ENCODE assay signal across 1 fruit fly cellular context in the genomic region with DNA sequence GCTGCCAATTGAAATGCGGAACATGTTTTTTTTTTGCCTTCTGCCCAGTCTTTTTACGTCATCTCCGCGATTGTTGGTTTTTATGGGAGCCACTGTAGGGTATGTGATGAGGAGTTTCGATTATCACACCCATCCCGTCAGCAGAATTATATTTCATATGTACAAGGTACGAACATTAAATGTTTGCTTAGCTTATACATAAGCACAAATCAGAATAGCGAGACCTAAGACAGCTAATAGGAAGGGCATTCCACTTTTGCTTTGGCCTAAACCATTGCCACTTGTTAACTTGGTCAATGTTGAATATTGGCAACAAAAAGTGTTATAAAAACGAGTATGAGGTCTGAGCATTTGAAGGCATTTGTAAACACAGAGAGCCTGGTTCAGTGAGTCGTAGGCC.
TF ChIP-seq lines count a peak whose summit lies in the region.

Gene CG2816, plus strand, starts transcription at position 400 of the 400 bp plus-strand sequence.

TF ChIP-seq in whole organism, embryonic, 481 proteins besides CTCF, POLR2A, EP300 and RAD21 (continued from another document and continues in another):
- TF ChIP-seq HmgZ (tag; optimal IDR thresholded peaks at IDR 0.05; lab: Kevin White, UChicago) (peak; percentile 40), Ravus (GFP tag; IDR thresholded peaks at IDR 0.05; lab: Robert Waterston, UW) (no peak), grau (tag; optimal IDR thresholded peaks at IDR 0.05; lab: Kevin White, UChicago) (peak; percentile 58), CG15601 (tag; optimal IDR thresholded peaks at IDR 0.05; lab: Kevin White, UChicago) (peak; percentile 8), CG18619 (GFP tag; optimal IDR thresholded peaks at IDR 0.05; lab: Kevin White, UChicago) (peak; percentile 65), CG8388 (GFP tag; optimal IDR thresholded peaks at IDR 0.05; lab: Kevin White, UChicago) (no peak), Aef1 (GFP tag; IDR thresholded peaks at IDR 0.05; lab: Robert Waterston, UW) (peak; percentile 60; the same call in 2 of the 3 replicates), CG1602 (GFP tag; optimal IDR thresholded peaks at IDR 0.05; lab: Kevin White, UChicago) (no peak), CG14667 (GFP tag; IDR thresholded peaks at IDR 0.05; lab: Robert Waterston, UW) (0 out of 2 replicates have a peak, but pooled peaks have one; percentile 20), CG12659 (GFP tag; optimal IDR thresholded peaks at IDR 0.05; lab: Kevin White, UChicago) (peak; percentile 66), NfI (GFP tag; optimal IDR thresholded peaks at IDR 0.05; lab: Kevin White, UChicago) (peak; percentile 78), Adf1 (GFP tag; IDR thresholded peaks at IDR 0.05; lab: Robert Waterston, UW) (peak; percentile 63), CG31388 (GFP tag; optimal IDR thresholded peaks at IDR 0.05; lab: Kevin White, UChicago) (no peak), aop (GFP tag; IDR thresholded peaks at IDR 0.05; lab: Robert Waterston, UW) (no peak), CG2875 (GFP tag; optimal IDR thresholded peaks at IDR 0.05; lab: Kevin White, UChicago) (no peak), z (GFP tag; IDR thresholded peaks at IDR 0.05; lab: Robert Waterston, UW) (no peak), CG7963 (GFP tag; IDR thresholded peaks at IDR 0.05; lab: Robert Waterston, UW; ENCODE audit: partially characterized antibody) (no peak), ash1 (GFP tag; optimal IDR thresholded peaks at IDR 0.05; lab: Kevin White, UChicago) (no peak), Drgx (GFP tag; IDR thresholded peaks at IDR 0.05; lab: Robert Waterston, UW) (peak; percentile 92; the same call in 1 of the 2 replicates), trem (tag; optimal IDR thresholded peaks at IDR 0.05; lab: Kevin White, UChicago) (no peak), CG1233 (GFP tag; optimal IDR thresholded peaks at IDR 0.05; lab: Kevin White, UChicago) (no peak), Mrtf (GFP tag; IDR thresholded peaks at IDR 0.05; lab: Robert Waterston, UW) (peak; percentile 78; the same call in 2 of the 3 replicates), slp2 (GFP tag; optimal IDR thresholded peaks at IDR 0.05; lab: Kevin White, UChicago) (peak; percentile 63), CG5245 (GFP tag; optimal IDR thresholded peaks at IDR 0.05; lab: Kevin White, UChicago) (no peak), tgo (GFP tag; IDR thresholded peaks at IDR 0.05; lab: Robert Waterston, UW) (peak; percentile 78), C15 (GFP tag; IDR thresholded peaks at IDR 0.05; lab: Robert Waterston, UW) (0 out of 3 replicates have a peak, but pooled peaks have one; percentile 18), CG17328 (GFP tag; IDR thresholded peaks at IDR 0.05; lab: Robert Waterston, UW) (0 out of 2 replicates have a peak, but pooled peaks have one; percentile 22), CG3065 (GFP tag; optimal IDR thresholded peaks at IDR 0.05; lab: Kevin White, UChicago) (no peak), ranshi (GFP tag; IDR thresholded peaks at IDR 0.05; lab: Robert Waterston, UW) (no peak; the same call in 1 of the 2 replicates), bcd (GFP tag; optimal IDR thresholded peaks at IDR 0.05; lab: Kevin White, UChicago) (peak; percentile 38), Doc3 (GFP tag; IDR thresholded peaks at IDR 0.05; lab: Robert Waterston, UW; ENCODE audit: partially characterized antibody) (no peak), sens-2 (GFP tag; IDR thresholded peaks at IDR 0.05; lab: Robert Waterston, UW) (no peak), CG17361 (GFP tag; IDR thresholded peaks at IDR 0.05; lab: Robert Waterston, UW) (no peak), Dip2 (GFP tag; IDR thresholded peaks at IDR 0.05; lab: Robert Waterston, UW) (no peak), CG2129 (GFP tag; IDR thresholded peaks at IDR 0.05; lab: Robert Waterston, UW; ENCODE audit: partially characterized antibody) (no peak), kay (GFP tag; optimal IDR thresholded peaks at IDR 0.05; lab: Kevin White, UChicago) (peak; percentile 53), Oaz (GFP tag; IDR thresholded peaks at IDR 0.05; lab: Robert Waterston, UW) (peak; percentile 54; the same call in 1 of the 2 replicates), Dek (tag; optimal IDR thresholded peaks at IDR 0.05; lab: Kevin White, UChicago) (peak; percentile 76), gem (tag; optimal IDR thresholded peaks at IDR 0.05; lab: Kevin White, UChicago) (peak; percentile 81), CG12236 (GFP tag; optimal IDR thresholded peaks at IDR 0.05; lab: Kevin White, UChicago) (no peak), CG34224 (GFP tag; IDR thresholded peaks at IDR 0.05; lab: Robert Waterston, UW; ENCODE audit: partially characterized antibody) (no peak), Atf3 (GFP tag; optimal IDR thresholded peaks at IDR 0.05; lab: Kevin White, UChicago) (peak; percentile 26), jigr1 (GFP tag; IDR thresholded peaks at IDR 0.05; lab: Robert Waterston, UW) (no peak), CG11696 (GFP tag; IDR thresholded peaks at IDR 0.05; lab: Robert Waterston, UW) (no peak), h (optimal IDR thresholded peaks at IDR 0.05; lab: Kevin White, UChicago) (no peak), pan (optimal IDR thresholded peaks at IDR 0.05; lab: Kevin White, UChicago) (no peak), pan (GFP tag; optimal IDR thresholded peaks at IDR 0.05 in 1 of 2, IDR thresholded peaks at IDR 0.05 in 1 of 2) (peak in 1 of 2 experiments; percentile 60), shn (GFP tag; optimal IDR thresholded peaks at IDR 0.05; lab: Kevin White, UChicago) (peak; percentile 67), Hr51 (GFP tag; optimal IDR thresholded peaks at IDR 0.05; lab: Kevin White, UChicago) (peak; percentile 60 to 68), CG8089 (GFP tag; optimal IDR thresholded peaks at IDR 0.05; lab: Kevin White, UChicago) (peak; percentile 22), CG9215 (GFP tag; IDR thresholded peaks at IDR 0.05; lab: Robert Waterston, UW) (no peak), wdn (GFP tag; IDR thresholded peaks at IDR 0.05; lab: Robert Waterston, UW) (peak; percentile 81; the same call in 1 of the 2 replicates), gfzf (GFP tag; optimal IDR thresholded peaks at IDR 0.05; lab: Kevin White, UChicago) (no peak), YL-1 (GFP tag; optimal IDR thresholded peaks at IDR 0.05; lab: Kevin White, UChicago) (no peak), bab2 (GFP tag; optimal IDR thresholded peaks at IDR 0.05; lab: Kevin White, UChicago) (peak; percentile 0), CG7745 (tag; optimal IDR thresholded peaks at IDR 0.05; lab: Kevin White, UChicago) (no peak), sug (tag; optimal IDR thresholded peaks at IDR 0.05; lab: Kevin White, UChicago) (peak; percentile 59), sna (GFP tag; IDR thresholded peaks at IDR 0.05; lab: Robert Waterston, UW; ENCODE audit: partially characterized antibody) (no peak), CG43689 (GFP tag; IDR thresholded peaks at IDR 0.05; lab: Robert Waterston, UW) (peak; percentile 60), CG6254 (GFP tag; optimal IDR thresholded peaks at IDR 0.05; lab: Kevin White, UChicago) (no peak), CG10654 (GFP tag; optimal IDR thresholded peaks at IDR 0.05; lab: Kevin White, UChicago) (peak; percentile 32), BtbVII (GFP tag; optimal IDR thresholded peaks at IDR 0.05; lab: Kevin White, UChicago) (peak; percentile 33), esg (GFP tag; conservative IDR thresholded peaks at IDR 0.05; lab: Robert Waterston, UW) (peak; percentile 67), CG30431 (GFP tag; optimal IDR thresholded peaks at IDR 0.05; lab: Kevin White, UChicago) (peak; percentile 6), peb (GFP tag; IDR thresholded peaks at IDR 0.05; lab: Robert Waterston, UW) (no peak), dimm (GFP tag; IDR thresholded peaks at IDR 0.05; lab: Robert Waterston, UW) (no peak), Ada2b (GFP tag; IDR thresholded peaks at IDR 0.05; lab: Robert Waterston, UW) (peak; percentile 49), Nf-YC (tag; optimal IDR thresholded peaks at IDR 0.05; lab: Kevin White, UChicago) (no peak), E2f1 (GFP tag; IDR thresholded peaks at IDR 0.05; lab: Robert Waterston, UW) (0 out of 2 replicates have a peak, but pooled peaks have one; percentile 33), pzg (GFP tag; optimal IDR thresholded peaks at IDR 0.05; lab: Kevin White, UChicago) (no peak), CG10462 (GFP tag; optimal IDR thresholded peaks at IDR 0.05; lab: Kevin White, UChicago) (no peak), tup (GFP tag; optimal IDR thresholded peaks at IDR 0.05; lab: Kevin White, UChicago) (no peak), Pdp1 (GFP tag; optimal IDR thresholded peaks at IDR 0.05; lab: Kevin White, UChicago) (peak in 1 of 2 experiments; percentile 56), D (optimal IDR thresholded peaks at IDR 0.05; lab: Kevin White, UChicago) (no peak), D (GFP tag; optimal IDR thresholded peaks at IDR 0.05; lab: Kevin White, UChicago) (no peak), hkb (optimal IDR thresholded peaks at IDR 0.05; lab: Kevin White, UChicago) (no peak), hkb (GFP tag; IDR thresholded peaks at IDR 0.05; lab: Robert Waterston, UW) (0 out of 2 replicates have a peak, but pooled peaks have one; percentile 35), CG3995 (GFP tag; optimal IDR thresholded peaks at IDR 0.05; lab: Kevin White, UChicago) (peak; percentile 28), Chrac-16 (GFP tag; optimal IDR thresholded peaks at IDR 0.05; lab: Kevin White, UChicago) (peak; percentile 60), Tbp (GFP tag; optimal IDR thresholded peaks at IDR 0.05; lab: Kevin White, UChicago) (no peak), bbx (GFP tag; IDR thresholded peaks at IDR 0.05; lab: Robert Waterston, UW; ENCODE audit: partially characterized antibody) (no peak), CG33213 (GFP tag; optimal IDR thresholded peaks at IDR 0.05; lab: Kevin White, UChicago) (no peak), CG12071 (GFP tag; optimal IDR thresholded peaks at IDR 0.05; lab: Kevin White, UChicago) (peak; percentile 20), CG7372 (GFP tag; IDR thresholded peaks at IDR 0.05; lab: Robert Waterston, UW) (peak; percentile 85), dpn (GFP tag; optimal IDR thresholded peaks at IDR 0.05; lab: Kevin White, UChicago) (peak; percentile 63 to 79), CG6765 (GFP tag; optimal IDR thresholded peaks at IDR 0.05; lab: Kevin White, UChicago) (no peak), CG11504 (tag; optimal IDR thresholded peaks at IDR 0.05; lab: Kevin White, UChicago) (peak; percentile 55), danr (GFP tag; IDR thresholded peaks at IDR 0.05; lab: Robert Waterston, UW) (no peak), lola (GFP tag; optimal IDR thresholded peaks at IDR 0.05; lab: Kevin White, UChicago) (no peak), CG10321 (GFP tag; IDR thresholded peaks at IDR 0.05; lab: Robert Waterston, UW) (0 out of 2 replicates have a peak, but pooled peaks have one; percentile 13), Antp (GFP tag; optimal IDR thresholded peaks at IDR 0.05; lab: Kevin White, UChicago) (peak; percentile 32), Jarid2 (GFP tag; optimal IDR thresholded peaks at IDR 0.05; lab: Kevin White, UChicago) (no peak), pita (GFP tag; optimal IDR thresholded peaks at IDR 0.05; lab: Kevin White, UChicago) (no peak), MBD-R2 (GFP tag; IDR thresholded peaks at IDR 0.05; lab: Robert Waterston, UW) (peak; percentile 18; the same call in 1 of the 2 replicates), pum (GFP tag; optimal IDR thresholded peaks at IDR 0.05; lab: Kevin White, UChicago) (peak; percentile 23), CG10543 (GFP tag; optimal IDR thresholded peaks at IDR 0.05; lab: Kevin White, UChicago) (peak; percentile 69), stc (GFP tag; IDR thresholded peaks at IDR 0.05; lab: Robert Waterston, UW) (no peak), pfk (GFP tag; optimal IDR thresholded peaks at IDR 0.05; lab: Kevin White, UChicago) (no peak), ATbp (GFP tag; optimal IDR thresholded peaks at IDR 0.05; lab: Kevin White, UChicago) (no peak), CG4707 (GFP tag; optimal IDR thresholded peaks at IDR 0.05; lab: Kevin White, UChicago) (no peak), mam (GFP tag; optimal IDR thresholded peaks at IDR 0.05; lab: Kevin White, UChicago) (peak; percentile 96), CG11456 (GFP tag; IDR thresholded peaks at IDR 0.05; lab: Robert Waterston, UW) (peak; percentile 95; the same call in 2 of the 3 replicates), NFAT (GFP tag; IDR thresholded peaks at IDR 0.05; lab: Robert Waterston, UW) (peak; percentile 68; the same call in 1 of the 2 replicates), Rx (GFP tag; IDR thresholded peaks at IDR 0.05; lab: Robert Waterston, UW) (0 out of 2 replicates have a peak, but pooled peaks have one; percentile 15), CG8944 (GFP tag; optimal IDR thresholded peaks at IDR 0.05; lab: Kevin White, UChicago) (peak; percentile 58), CG18599 (GFP tag; optimal IDR thresholded peaks at IDR 0.05; lab: Kevin White, UChicago) (peak; percentile 61), GATAe (GFP tag; conservative IDR thresholded peaks at IDR 0.05; lab: Robert Waterston, UW) (no peak), Camta (GFP tag; optimal IDR thresholded peaks at IDR 0.05; lab: Kevin White, UChicago) (peak; percentile 70), Xrp1 (GFP tag; IDR thresholded peaks at IDR 0.05; lab: Robert Waterston, UW) (no peak), Trl (optimal IDR thresholded peaks at IDR 0.05; lab: Kevin White, UChicago) (no peak), Trl (GFP tag; optimal IDR thresholded peaks at IDR 0.05; lab: Kevin White, UChicago) (peak; percentile 26), Dbx (GFP tag; IDR thresholded peaks at IDR 0.05; lab: Robert Waterston, UW) (peak; percentile 70), CG5180 (GFP tag; optimal IDR thresholded peaks at IDR 0.05; lab: Kevin White, UChicago) (no peak), psq (GFP tag; optimal IDR thresholded peaks at IDR 0.05; lab: Kevin White, UChicago) (peak; percentile 18), ind (GFP tag; optimal IDR thresholded peaks at IDR 0.05; lab: Kevin White, UChicago) (peak; percentile 59), ap (GFP tag; IDR thresholded peaks at IDR 0.05; lab: Robert Waterston, UW) (peak; percentile 69), HLH54F (GFP tag; optimal IDR thresholded peaks at IDR 0.05; lab: Kevin White, UChicago) (peak; percentile 72), Hey (tag; optimal IDR thresholded peaks at IDR 0.05; lab: Kevin White, UChicago) (peak; percentile 14), eve (GFP tag; optimal IDR thresholded peaks at IDR 0.05; lab: Kevin White, UChicago) (peak in 1 of 2 experiments; percentile 28), sob (GFP tag; IDR thresholded peaks at IDR 0.05; lab: Robert Waterston, UW) (peak; percentile 93), tin (GFP tag; optimal IDR thresholded peaks at IDR 0.05; lab: Kevin White, UChicago) (peak; percentile 53), sc (optimal IDR thresholded peaks at IDR 0.05; lab: Kevin White, UChicago) (no peak), sc (GFP tag; optimal IDR thresholded peaks at IDR 0.05; lab: Kevin White, UChicago) (no peak), Bgb (GFP tag; IDR thresholded peaks at IDR 0.05; lab: Robert Waterston, UW; ENCODE audit: partially characterized antibody) (no peak), cas (GFP tag; IDR thresholded peaks at IDR 0.05; lab: Robert Waterston, UW) (peak; percentile 75; the same call in 1 of the 2 replicates), CG15011 (GFP tag; optimal IDR thresholded peaks at IDR 0.05; lab: Kevin White, UChicago) (no peak)
